Worm (Caenorhabditis elegans): ENCODE data around the gene bath-37.

bath-37 gene

ce11 chrIV:12068590-12068989 is at the start of gene bath-37:
TSS of gene bath-37 (plus strand) at chrIV:12068890.
- TF ChIP-seq unc-62 (GFP tag; optimal IDR thresholded peaks at IDR 0.05), result no peak

ce11 chrIV:12018920-12019319 is 49.8 kb upstream of the bath-37 start:
- no peak for TF ChIP-seq unc-62 (GFP tag; optimal IDR thresholded peaks at IDR 0.05)

- TF ChIP-seq unc-62 (GFP tag; optimal IDR thresholded peaks at IDR 0.05), result no peak
These were observed 47.3 kb upstream of the bath-37 start for ce11 chrIV:12021360-12021759.

- no peak for TF ChIP-seq unc-62 (GFP tag; optimal IDR thresholded peaks at IDR 0.05)
These were observed 39.6 kb upstream of the bath-37 start, which contains the start of gene tgn-38 for ce11 chrIV:12029074-12029473. TSS of gene tgn-38 (minus strand) at chrIV:12029174.

ce11 chrIV:12029722-12030182 is 38.9 kb upstream of the bath-37 start, which contains the start of gene T12G3.11:
TSS of gene T12G3.11 (minus strand) at chrIV:12029772.
- no peak for TF ChIP-seq unc-62 (GFP tag; optimal IDR thresholded peaks at IDR 0.05)

ce11 chrIV:12031003-12031402 is 37.7 kb upstream of the bath-37 start, which contains the start of the genes T12G3.6 and mrpl-51:
TSS of gene T12G3.6 (minus strand) at chrIV:12031271.
TSS of gene mrpl-51 (plus strand) at chrIV:12031324.
- TF ChIP-seq unc-62 (GFP tag; optimal IDR thresholded peaks at IDR 0.05), result no peak

ce11 chrIV:12032383-12032782 is 36.3 kb upstream of the bath-37 start:
- no peak for TF ChIP-seq unc-62 (GFP tag; optimal IDR thresholded peaks at IDR 0.05)

- TF ChIP-seq unc-62 (GFP tag; optimal IDR thresholded peaks at IDR 0.05), result no peak
These were observed 34.7 kb upstream of the bath-37 start, which contains the start of gene sqst-1 for ce11 chrIV:12033985-12034384. TSS of gene sqst-1 (plus strand) at chrIV:12034282.

- TF ChIP-seq unc-62 (GFP tag; optimal IDR thresholded peaks at IDR 0.05), result no peak
These were observed 33.9 kb upstream of the bath-37 start for ce11 chrIV:12034776-12035175.

ce11 chrIV:12035422-12035821 is 33.3 kb upstream of the bath-37 start:
- no peak for TF ChIP-seq unc-62 (GFP tag; optimal IDR thresholded peaks at IDR 0.05)

- TF ChIP-seq unc-62 (GFP tag; optimal IDR thresholded peaks at IDR 0.05), result no peak
These were observed 31.8 kb upstream of the bath-37 start for ce11 chrIV:12036924-12037323.

- no peak for TF ChIP-seq unc-62 (GFP tag; optimal IDR thresholded peaks at IDR 0.05)
These were observed 28.3 kb upstream of the bath-37 start for ce11 chrIV:12040431-12040830.

- no peak for TF ChIP-seq unc-62 (GFP tag; optimal IDR thresholded peaks at IDR 0.05)
These were observed 25.6 kb upstream of the bath-37 start for ce11 chrIV:12043054-12043453.

- no peak for TF ChIP-seq unc-62 (GFP tag; optimal IDR thresholded peaks at IDR 0.05)
These were observed 23.6 kb upstream of the bath-37 start for ce11 chrIV:12044844-12045738.

- no peak for TF ChIP-seq unc-62 (GFP tag; optimal IDR thresholded peaks at IDR 0.05)
These were observed 22.0 kb upstream of the bath-37 start, which contains the start of gene T12G3.2 for ce11 chrIV:12046524-12047203. TSS of gene T12G3.2 (minus strand) at chrIV:12046967.

Measured in whole organism, dauer.